Fruit fly (Drosophila melanogaster): ENCODE measurements around the gene iPLA2-VIA.

The iPLA2-VIA gene

DNA sequence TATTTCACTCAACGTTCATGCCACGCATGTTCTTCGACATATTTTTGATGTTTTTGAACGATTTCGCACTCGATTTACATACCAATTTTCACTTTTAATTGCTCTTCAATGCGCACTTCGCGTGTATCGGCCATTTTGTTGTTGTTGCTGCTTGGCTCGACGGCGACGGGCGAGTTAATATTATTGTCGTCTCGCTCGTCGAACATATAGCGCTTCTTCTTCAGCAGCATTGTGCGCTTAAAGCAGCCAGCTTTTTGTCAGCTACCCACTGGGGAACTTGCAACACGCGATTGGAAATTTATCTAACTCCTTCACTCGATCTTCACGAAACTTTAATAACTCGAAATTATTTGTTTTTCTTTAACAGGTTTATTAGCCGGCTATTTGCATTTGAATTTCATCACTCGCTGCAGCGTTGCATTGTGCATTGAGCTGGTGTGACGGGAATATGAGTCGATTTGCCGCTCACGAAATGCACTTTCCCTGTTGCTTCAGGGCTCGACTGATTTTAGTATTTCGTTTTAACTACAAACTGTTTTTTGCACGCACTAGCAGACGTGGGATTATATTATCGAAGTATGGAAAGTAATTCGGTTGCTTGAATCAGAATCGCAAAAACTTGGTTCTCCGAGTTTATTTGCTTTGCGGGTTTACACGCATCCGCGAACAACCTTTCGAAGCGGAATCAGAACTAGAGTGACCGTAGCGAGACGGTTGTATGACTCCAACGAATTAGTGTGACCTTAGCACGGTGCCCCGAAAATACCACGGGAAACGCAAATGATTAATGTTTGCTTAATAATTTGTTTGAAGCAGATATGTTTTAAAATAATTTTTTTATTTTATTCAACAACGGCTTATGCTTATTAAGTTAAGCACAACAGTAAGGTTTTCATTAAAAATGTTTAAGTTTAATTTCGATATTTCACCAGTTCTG, 9.3 kb downstream of the iPLA2-VIA start, which contains the start of gene RasGAP1 (continued):
- TF ChIP-seq ewg (GFP tag; optimal IDR thresholded peaks at IDR 0.05), result peak; percentile 50
- TF ChIP-seq Med (GFP tag), result peak; percentile 71
- peak; percentile 1 for TF ChIP-seq CG17186 (GFP tag; optimal IDR thresholded peaks at IDR 0.05)
- TF ChIP-seq row (GFP tag; IDR thresholded peaks at IDR 0.05), result peak; percentile 11; the same call in 2 of the 3 replicates
- TF ChIP-seq CG17802 (tag; optimal IDR thresholded peaks at IDR 0.05), result peak; percentile 11
- TF ChIP-seq abd-A (tag; optimal IDR thresholded peaks at IDR 0.05), result no peak
- no peak for TF ChIP-seq caup (GFP tag; optimal IDR thresholded peaks at IDR 0.05; ENCODE audit: severe bottlenecking)
- no peak for TF ChIP-seq Gug (GFP tag; IDR thresholded peaks at IDR 0.05)
- no peak for TF ChIP-seq twi (tag; optimal IDR thresholded peaks at IDR 0.05)
- peak; percentile 11 for TF ChIP-seq MESR4 (GFP tag; optimal IDR thresholded peaks at IDR 0.05)
- no peak for TF ChIP-seq zen2 (GFP tag; IDR thresholded peaks at IDR 0.05; ENCODE audit: partially characterized antibody)
- no peak for TF ChIP-seq ac (GFP tag; optimal IDR thresholded peaks at IDR 0.05)
- peak; percentile 22 for TF ChIP-seq CG15269 (tag; optimal IDR thresholded peaks at IDR 0.05)
- TF ChIP-seq CG9797 (GFP tag; optimal IDR thresholded peaks at IDR 0.05), result peak; percentile 85
- peak; percentile 24; the same call in 1 of the 2 replicates for TF ChIP-seq MBD-R2 (GFP tag; IDR thresholded peaks at IDR 0.05)
- TF ChIP-seq bab2 (GFP tag; optimal IDR thresholded peaks at IDR 0.05), result no peak
- peak; percentile 13 for TF ChIP-seq CG6254 (GFP tag; optimal IDR thresholded peaks at IDR 0.05)
- TF ChIP-seq nerfin-1 (tag; optimal IDR thresholded peaks at IDR 0.05), result peak; percentile 62
- TF ChIP-seq ato (GFP tag; IDR thresholded peaks at IDR 0.05; ENCODE audit: partially characterized antibody), result no peak; the same call in 1 of the 2 replicates
- TF ChIP-seq disco-r (GFP tag; optimal IDR thresholded peaks at IDR 0.05), result no peak
- TF ChIP-seq CG34376 (GFP tag; optimal IDR thresholded peaks at IDR 0.05), result no peak
- TF ChIP-seq CG10274 (GFP tag; optimal IDR thresholded peaks at IDR 0.05), result no peak
- no peak for TF ChIP-seq CG14965 (GFP tag; optimal IDR thresholded peaks at IDR 0.05; ENCODE audit: borderline replicate concordance)
- TF ChIP-seq peb (GFP tag; IDR thresholded peaks at IDR 0.05), result no peak
- TF ChIP-seq CG9727 (GFP tag; optimal IDR thresholded peaks at IDR 0.05), result no peak
- peak; percentile 12 for TF ChIP-seq D (optimal IDR thresholded peaks at IDR 0.05)
- TF ChIP-seq D (GFP tag; optimal IDR thresholded peaks at IDR 0.05), result no peak
- peak; percentile 23 for TF ChIP-seq Fer1 (GFP tag; optimal IDR thresholded peaks at IDR 0.05)
- peak; percentile 47 for TF ChIP-seq CG1603 (tag; optimal IDR thresholded peaks at IDR 0.05)
- TF ChIP-seq ATbp (GFP tag; optimal IDR thresholded peaks at IDR 0.05), result peak; percentile 2
- TF ChIP-seq rib (GFP tag; IDR thresholded peaks at IDR 0.05), result peak; percentile 26; the same call in 1 of the 2 replicates
- TF ChIP-seq CG14441 (GFP tag; IDR thresholded peaks at IDR 0.05), result 0 out of 2 replicates have a peak, but pooled peaks have one; percentile 8
- TF ChIP-seq Dp (GFP tag; optimal IDR thresholded peaks at IDR 0.05), result peak; percentile 25
- peak; percentile 56 for TF ChIP-seq Dref (GFP tag; IDR thresholded peaks at IDR 0.05)
- TF ChIP-seq CG8765 (GFP tag; IDR thresholded peaks at IDR 0.05), result no peak
- TF ChIP-seq CG32767 (GFP tag; IDR thresholded peaks at IDR 0.05), result no peak
- TF ChIP-seq CG4404 (GFP tag; IDR thresholded peaks at IDR 0.05), result no peak
- TF ChIP-seq Dbx (GFP tag; IDR thresholded peaks at IDR 0.05), result no peak
- TF ChIP-seq CG12769 (tag; optimal IDR thresholded peaks at IDR 0.05), result peak; percentile 27
- peak; percentile 22; the same call in 1 of the 2 replicates for TF ChIP-seq CG9932 (GFP tag; IDR thresholded peaks at IDR 0.05)
- no peak for TF ChIP-seq CG3726 (GFP tag; IDR thresholded peaks at IDR 0.05)
- TF ChIP-seq CG12219 (GFP tag; optimal IDR thresholded peaks at IDR 0.05), result peak; percentile 18
- TF ChIP-seq CG6683 (GFP tag; optimal IDR thresholded peaks at IDR 0.05), result no peak
- TF ChIP-seq hb (GFP tag; IDR thresholded peaks at IDR 0.05; ENCODE audit: partially characterized antibody), result no peak
- no peak for TF ChIP-seq B-H2 (GFP tag; optimal IDR thresholded peaks at IDR 0.05)
- TF ChIP-seq stwl (tag; optimal IDR thresholded peaks at IDR 0.05), result peak; percentile 43
- TF ChIP-seq slp2 (GFP tag; optimal IDR thresholded peaks at IDR 0.05), result no peak
- peak; percentile 88 for TF ChIP-seq CG1832 (GFP tag; optimal IDR thresholded peaks at IDR 0.05)

All from whole organism, embryonic.